Fruit fly (Drosophila melanogaster) whole organism, adult: ENCODE data around the gene Cat.
A peak's percentile ranks its signal among the peaks of the same experiment; 100 is the strongest.

ENCODE experiments used
- CG11617 ChIP-seq: fragments of 200-800 bp; sonication (Bioruptor generic); optimal IDR thresholded peaks from 2 replicates; lab custom pipeline; 2017; ENCODE audit warnings: mild to moderate bottlenecking, missing biosample characterization, missing genetic modification reagents, missing genetic modification characterization
- CG12768 ChIP-seq: fragments of 200-800 bp; sonication (Bioruptor generic); optimal IDR thresholded peaks from 2 replicates; lab custom pipeline; 2017; ENCODE audit warnings: missing biosample characterization, missing genetic modification characterization, mild to moderate bottlenecking, moderate library complexity, missing genetic modification reagents
- CG14711 ChIP-seq: fragments of 200-800 bp; sonication (Bioruptor generic); optimal IDR thresholded peaks from 2 replicates; lab custom pipeline; 2018; ENCODE audit warnings: missing biosample characterization, mild to moderate bottlenecking, missing genetic modification characterization, moderate library complexity
- CG1620 ChIP-seq: fragments of 200-800 bp; sonication (Bioruptor generic); optimal IDR thresholded peaks from 2 replicates; lab custom pipeline; 2016; ENCODE audit warnings: missing biosample characterization, missing genetic modification characterization
- CG33017 ChIP-seq: fragments of 200-800 bp; sonication (Bioruptor generic); optimal IDR thresholded peaks from 2 replicates; lab custom pipeline; 2018; ENCODE audit warnings: missing biosample characterization, mild to moderate bottlenecking, missing genetic modification characterization, moderate library complexity
- CG5204 ChIP-seq: fragments of 200-800 bp; sonication (Bioruptor generic); optimal IDR thresholded peaks from 2 replicates; lab custom pipeline; 2016; ENCODE audit warnings: missing biosample characterization, missing genetic modification characterization
- CG7045 ChIP-seq: fragments of 200-800 bp; sonication (Bioruptor generic); optimal IDR thresholded peaks from 2 replicates; lab custom pipeline; 2017; ENCODE audit warnings: missing biosample characterization, mild to moderate bottlenecking, missing genetic modification characterization
- CG7101 ChIP-seq: fragments of 200-800 bp; sonication (Bioruptor generic); optimal IDR thresholded peaks from 2 replicates; lab custom pipeline; 2018; ENCODE audit warnings: missing biosample characterization, mild to moderate bottlenecking, missing genetic modification characterization, moderate library complexity
- Clk ChIP-seq: fragments of 200-800 bp; sonication (Bioruptor generic); optimal IDR thresholded peaks from 2 replicates; lab custom pipeline; 2017; ENCODE audit warnings: missing biosample characterization, missing genetic modification characterization
- Crg-1 ChIP-seq: fragments of 200-800 bp; sonication (Bioruptor generic); optimal IDR thresholded peaks from 2 replicates; lab custom pipeline; 2016; ENCODE audit warnings: missing biosample characterization, missing genetic modification characterization
- Hr96 ChIP-seq: fragments of 200-800 bp; sonication (Bioruptor generic); optimal IDR thresholded peaks from 2 replicates; lab custom pipeline; 2016; ENCODE audit warnings: missing biosample characterization, missing genetic modification characterization
- Mnt ChIP-seq: fragments of 200-800 bp; sonication (Bioruptor generic); optimal IDR thresholded peaks from 2 replicates; lab custom pipeline; 2016; ENCODE audit warnings: missing biosample characterization, mild to moderate bottlenecking, missing genetic modification characterization
- bab1 ChIP-seq: fragments of 200-800 bp; sonication (Bioruptor generic); optimal IDR thresholded peaks from 3 replicates; lab custom pipeline; 2019; ENCODE audit warnings: missing biosample characterization, mild to moderate bottlenecking, missing genetic modification characterization, moderate library complexity
- cic ChIP-seq: fragments of 200-800 bp; sonication (Bioruptor generic); optimal IDR thresholded peaks from 2 replicates; lab custom pipeline; 2017; ENCODE audit warnings: missing biosample characterization, mild to moderate bottlenecking, missing genetic modification characterization, moderate library complexity
- cnc ChIP-seq, 2 experiments: fragments of >200 bp; optimal IDR thresholded peaks; 2 replicates each; lab custom pipeline; 2017
- kay ChIP-seq: fragments of 200-800 bp; sonication (Bioruptor generic); peaks from one replicate; lab custom pipeline; 2016; ENCODE audit warnings: missing biosample characterization, missing genetic modification characterization, borderline replicate concordance
- ovo ChIP-seq: fragments of 200-800 bp; sonication (Bioruptor generic); optimal IDR thresholded peaks from 2 replicates; lab custom pipeline; 2016; ENCODE audit warnings: missing biosample characterization, missing genetic modification characterization
- pad ChIP-seq: fragments of 200-800 bp; sonication (Bioruptor generic); optimal IDR thresholded peaks from 3 replicates; lab custom pipeline; 2017; ENCODE audit warnings: missing biosample characterization, missing genetic modification characterization, mild to moderate bottlenecking, moderate library complexity, missing genetic modification reagents
- tj ChIP-seq: fragments of 200-800 bp; sonication (Bioruptor generic); optimal IDR thresholded peaks from 3 replicates; lab custom pipeline; 2017; ENCODE audit warnings: missing biosample characterization, mild to moderate bottlenecking, missing genetic modification characterization, moderate library complexity
- toe ChIP-seq: fragments of 200-800 bp; sonication (Bioruptor generic); optimal IDR thresholded peaks from 2 replicates; lab custom pipeline; 2016; ENCODE audit warnings: missing biosample characterization, missing genetic modification characterization

The Cat gene

DNA sequence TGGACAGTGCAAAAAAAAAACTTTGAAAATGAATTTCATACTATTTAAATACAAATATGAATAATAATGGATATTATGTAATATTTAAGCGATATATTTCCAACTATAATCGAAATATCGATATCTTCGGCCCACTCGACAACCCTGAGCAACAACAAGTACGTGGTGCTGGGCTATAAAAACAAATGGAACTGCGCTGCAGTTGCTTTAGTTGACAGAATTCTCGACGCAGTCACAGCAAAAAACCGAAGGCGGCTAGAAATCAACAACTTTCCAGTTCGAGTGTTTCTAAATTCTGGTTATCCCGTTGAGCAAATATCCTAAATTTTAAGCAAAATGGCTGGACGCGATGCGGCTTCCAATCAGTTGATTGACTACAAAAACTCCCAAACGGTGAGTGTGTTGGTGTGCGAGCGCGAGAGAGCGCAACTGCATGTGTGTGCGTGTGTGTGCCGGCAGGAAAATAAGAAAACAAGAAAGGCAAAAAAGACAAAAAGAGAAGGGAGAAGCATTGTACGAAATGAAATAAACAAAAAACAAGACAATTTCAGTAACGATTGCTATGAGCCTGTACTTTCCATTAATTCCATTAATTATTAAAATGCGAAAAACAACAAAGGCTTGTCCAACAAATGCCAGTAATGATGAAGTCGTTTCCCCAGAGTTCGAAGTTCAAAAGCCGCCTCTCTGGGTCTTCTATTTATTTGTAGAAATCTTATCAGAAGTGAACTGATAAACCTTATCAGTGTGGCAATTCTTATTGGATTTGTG is at the start of gene Cat:
Gene Cat, plus strand, starts transcription at position 155 of the 771 bp plus-strand sequence.
- TF ChIP-seq Hr96 (GFP tag; lab: Kevin White, UChicago) = no peak
- peak; percentile 67 for TF ChIP-seq CG7101 (tag; lab: Kevin White, UChicago)
- TF ChIP-seq cnc (optimal IDR thresholded peaks at IDR 0.05; lab: Kevin White, UChicago) = no peak
- peak; percentile 97 for TF ChIP-seq CG11617 (GFP tag; lab: Kevin White, UChicago)
- TF ChIP-seq cic = peak; percentile 95
- peak; percentile 75 for TF ChIP-seq Mnt
- peak; percentile 92 for TF ChIP-seq tj (GFP tag; lab: Kevin White, UChicago)
- peak; percentile 72 for TF ChIP-seq CG1620 (GFP tag; lab: Kevin White, UChicago)
- peak; percentile 85 for TF ChIP-seq CG33017 (tag; lab: Kevin White, UChicago)
- peak; percentile 98 for TF ChIP-seq CG14711
- peak; percentile 64 for TF ChIP-seq Crg-1 (GFP tag; lab: Kevin White, UChicago)
- peak; percentile 84 for TF ChIP-seq ovo
- TF ChIP-seq CG5204 = no peak
- TF ChIP-seq bab1 (GFP tag; lab: Kevin White, UChicago) = peak; percentile 73
- peak; percentile 36 for TF ChIP-seq pad
- TF ChIP-seq CG12768 (GFP tag; lab: Kevin White, UChicago) = peak; percentile 98
- peak; percentile 69 for TF ChIP-seq Clk
- TF ChIP-seq CG7045 (GFP tag; lab: Kevin White, UChicago) = peak; percentile 92
- peak; percentile 95 for TF ChIP-seq kay
- peak; percentile 77 for TF ChIP-seq toe (GFP tag; lab: Kevin White, UChicago)

DNA sequence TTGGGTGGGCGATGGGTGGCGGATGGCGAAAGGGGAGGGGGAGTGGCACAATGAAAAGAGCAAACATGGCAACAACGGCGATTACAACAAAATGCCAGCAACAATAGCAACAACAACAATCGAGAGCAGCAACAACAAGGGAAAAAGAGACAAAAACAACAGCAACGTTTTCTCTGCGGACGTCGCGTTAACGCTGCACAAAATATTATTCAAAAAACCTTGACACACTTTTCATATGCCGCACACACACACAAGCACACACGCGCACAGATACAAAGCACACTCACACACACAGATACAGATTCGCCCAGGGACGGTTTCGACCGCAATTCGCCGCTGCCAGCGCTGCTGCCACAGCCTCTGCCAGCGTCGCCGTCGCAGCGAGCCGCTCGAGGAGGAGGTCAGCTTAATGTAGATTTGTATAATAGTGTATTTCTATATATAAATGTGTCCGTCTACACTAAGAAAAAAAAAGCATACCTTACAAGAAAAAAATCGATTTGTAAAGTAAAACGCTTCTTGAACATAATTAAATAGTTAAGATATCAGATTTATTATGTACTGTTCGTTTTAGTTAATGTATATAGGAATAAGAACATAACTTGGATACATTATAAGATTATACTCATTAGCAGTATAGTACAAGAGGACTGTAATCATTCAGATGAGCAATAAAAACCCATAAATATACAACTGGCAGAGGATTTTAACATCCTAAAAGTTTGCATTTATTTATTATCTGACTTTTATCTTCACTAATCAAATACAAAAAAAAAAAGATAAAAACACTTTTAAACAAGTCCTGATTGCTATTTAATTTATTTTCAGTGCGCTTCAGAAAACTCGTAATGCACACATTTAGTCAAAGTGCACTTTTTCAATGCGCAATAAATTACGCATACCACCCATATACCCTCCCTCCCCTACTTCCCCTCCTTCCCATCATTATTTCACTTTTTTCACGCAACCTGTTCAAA is 40.5 kb upstream of the Cat start:
- TF ChIP-seq CG7045 (GFP tag; lab: Kevin White, UChicago) (peak; percentile 5), pad (no peak), CG5204 (peak; percentile 5), tj (GFP tag; lab: Kevin White, UChicago) (peak; percentile 99), CG11617 (GFP tag; lab: Kevin White, UChicago) (peak; percentile 18), kay (peak; percentile 26), CG7101 (tag; lab: Kevin White, UChicago) (peak; percentile 8), Clk (no peak)

DNA sequence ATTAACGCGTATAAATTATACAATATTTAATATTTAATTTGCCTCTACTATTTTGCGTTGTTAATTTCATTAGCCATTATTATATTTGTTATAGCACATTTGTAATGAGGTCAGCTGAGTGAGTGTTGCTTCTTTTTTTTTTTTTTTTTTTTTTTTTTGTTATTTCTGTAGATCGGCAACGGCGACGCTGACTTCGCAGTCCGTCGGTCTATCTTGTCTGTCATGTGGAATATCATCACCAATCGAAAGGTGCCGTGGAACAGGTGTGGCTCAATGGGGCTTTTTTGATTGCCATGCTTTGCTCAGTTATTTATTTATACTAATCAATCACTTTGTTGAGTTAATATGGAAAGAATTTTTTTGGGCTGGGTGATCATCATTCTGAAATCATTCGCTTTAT is 39.8 kb upstream of the Cat start:
- TF ChIP-seq Mnt (no peak), Clk (no peak), pad (no peak), CG5204 (no peak), tj (GFP tag; lab: Kevin White, UChicago) (no peak), kay (no peak), CG11617 (GFP tag; lab: Kevin White, UChicago) (no peak), Crg-1 (GFP tag; lab: Kevin White, UChicago) (no peak), cic (no peak), CG12768 (GFP tag; lab: Kevin White, UChicago) (no peak), ovo (no peak), CG33017 (tag; lab: Kevin White, UChicago) (no peak)

DNA sequence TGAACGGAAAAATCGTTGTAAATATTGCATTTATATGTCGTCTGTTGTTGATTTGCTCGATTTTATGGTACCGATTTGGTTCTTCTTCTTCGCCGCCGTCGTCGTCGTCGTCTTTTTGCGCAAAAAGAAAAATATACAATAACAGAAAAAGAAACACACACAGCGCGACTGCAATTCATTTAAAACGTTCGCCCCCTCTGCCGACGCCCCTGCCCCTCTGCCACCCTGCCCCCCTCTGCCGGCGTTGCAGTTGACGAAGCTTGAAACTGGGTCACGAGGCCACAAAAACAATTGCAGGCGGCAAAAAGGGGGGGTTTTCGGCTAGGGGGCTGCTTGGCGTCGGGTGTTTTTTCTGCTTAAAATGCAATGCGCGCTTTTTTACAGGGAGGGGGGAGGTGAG is 38.9 kb upstream of the Cat start:
- TF ChIP-seq CG12768 (GFP tag; lab: Kevin White, UChicago) (peak; percentile 64), ovo (peak; percentile 46), CG11617 (GFP tag; lab: Kevin White, UChicago) (peak; percentile 32), CG5204 (no peak), CG7045 (GFP tag; lab: Kevin White, UChicago) (peak; percentile 33), CG7101 (tag; lab: Kevin White, UChicago) (peak; percentile 19), CG14711 (peak; percentile 33), pad (no peak), Mnt (no peak), kay (no peak), tj (GFP tag; lab: Kevin White, UChicago) (peak; percentile 97), CG33017 (tag; lab: Kevin White, UChicago) (peak; percentile 9), cic (peak; percentile 60), Crg-1 (GFP tag; lab: Kevin White, UChicago) (no peak)

DNA sequence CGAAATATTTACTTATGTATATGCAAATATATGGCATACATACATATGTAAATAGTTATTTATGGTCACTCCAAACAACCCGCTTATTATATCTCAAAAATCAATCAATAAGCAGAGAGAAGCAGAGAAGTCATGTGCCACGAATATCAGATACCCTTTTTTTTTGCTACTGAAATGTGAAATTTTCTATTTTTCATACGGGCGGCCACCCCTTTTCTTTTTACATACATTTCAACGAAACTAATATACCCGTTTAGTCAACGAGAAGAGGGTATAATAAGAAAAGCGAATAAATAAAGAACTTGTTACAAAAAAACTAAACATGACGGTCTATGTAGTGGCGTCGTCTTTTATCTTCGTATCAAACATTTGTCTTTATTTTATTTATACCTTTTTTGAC is 37.8 kb upstream of the Cat start:
- TF ChIP-seq cic = no peak
- no peak for TF ChIP-seq CG7045 (GFP tag; lab: Kevin White, UChicago)
- no peak for TF ChIP-seq CG11617 (GFP tag; lab: Kevin White, UChicago)
- no peak for TF ChIP-seq CG14711
- no peak for TF ChIP-seq CG5204

DNA sequence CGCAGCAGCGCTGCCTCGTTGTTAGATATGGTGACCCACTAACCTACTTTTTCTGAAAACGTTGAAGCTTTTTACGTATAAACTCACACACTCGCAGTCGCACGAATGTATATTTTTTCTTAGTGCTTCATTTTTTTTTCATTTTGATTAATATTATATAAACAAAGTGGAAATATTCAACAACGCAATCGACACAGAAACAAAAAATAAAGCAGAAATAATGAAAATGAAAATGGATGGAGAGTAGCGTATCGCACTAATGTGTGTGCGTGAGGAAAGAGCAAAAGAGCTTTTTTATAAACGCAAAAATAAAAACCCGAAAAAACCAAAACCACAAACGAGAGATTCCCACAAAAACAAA is 36.4 kb upstream of the Cat start:
- TF ChIP-seq CG5204 (no peak), CG14711 (no peak), Hr96 (GFP tag; lab: Kevin White, UChicago) (no peak), Clk (no peak), Crg-1 (GFP tag; lab: Kevin White, UChicago) (no peak), ovo (no peak)
